Fruit fly (Drosophila melanogaster) whole organism, embryonic: Measurements from ENCODE around the gene mei-218.

Experiments
- Abd-B ChIP-seq: fragments of 200-800 bp; sonication (Bioruptor generic); optimal IDR thresholded peaks from 2 replicates; lab custom pipeline; 2018; ENCODE audit warnings: missing biosample characterization, mild to moderate bottlenecking, missing genetic modification characterization, moderate library complexity
- Aef1 ChIP-seq: fragments of 200-800 bp; sonication (Bioruptor generic); IDR thresholded peaks from 3 replicates; pipeline ENCODE4 v1.3.6; 2022; ENCODE audit warnings: missing biosample characterization, missing genetic modification characterization
- Bdp1 ChIP-seq: fragments of 200-800 bp; sonication (Bioruptor generic); optimal IDR thresholded peaks from 3 replicates; lab custom pipeline; 2016; ENCODE audit warnings: missing biosample characterization, missing genetic modification characterization
- CG10543 ChIP-seq: fragments of 200-800 bp; sonication (Bioruptor generic); optimal IDR thresholded peaks from 3 replicates; lab custom pipeline; 2017; ENCODE audit warnings: missing biosample characterization, mild to moderate bottlenecking, missing genetic modification characterization, moderate library complexity
- CG11723 ChIP-seq: fragments of 200-800 bp; sonication (Bioruptor generic); optimal IDR thresholded peaks from 2 replicates; lab custom pipeline; 2017; ENCODE audit warnings: missing biosample characterization, mild to moderate bottlenecking, missing genetic modification characterization
- CG12769 ChIP-seq: fragments of 200-800 bp; sonication (Bioruptor generic); optimal IDR thresholded peaks from 2 replicates; lab custom pipeline; 2019; ENCODE audit warnings: missing biosample characterization, mild to moderate bottlenecking, missing genetic modification characterization, moderate library complexity
- CG13287 ChIP-seq: fragments of 200-800 bp; sonication (Bioruptor generic); IDR thresholded peaks from 2 replicates; pipeline ENCODE4 v1.3.6; 2022; ENCODE audit warnings: missing biosample characterization, missing genetic modification characterization; ENCODE audit not compliant: partially characterized antibody
- CG13424 ChIP-seq: fragments of 200-800 bp; sonication (Bioruptor generic); optimal IDR thresholded peaks from 2 replicates; lab custom pipeline; 2019; ENCODE audit warnings: missing biosample characterization, mild to moderate bottlenecking, missing genetic modification characterization, moderate library complexity
- CG13775 ChIP-seq: fragments of 200-800 bp; sonication (Bioruptor generic); optimal IDR thresholded peaks from 3 replicates; lab custom pipeline; 2017; ENCODE audit warnings: missing biosample characterization, mild to moderate bottlenecking, missing genetic modification characterization
- CG13894 ChIP-seq: fragments of 200-800 bp; sonication (Bioruptor generic); optimal IDR thresholded peaks from 3 replicates; lab custom pipeline; 2018; ENCODE audit warnings: missing biosample characterization, mild to moderate bottlenecking, missing genetic modification characterization, moderate library complexity
- CG16813 ChIP-seq: fragments of 200-800 bp; sonication (Bioruptor generic); IDR thresholded peaks from 3 replicates; pipeline ENCODE4 v1.3.6; 2022; ENCODE audit warnings: missing biosample characterization, missing genetic modification characterization; ENCODE audit not compliant: partially characterized antibody
- CG17361 ChIP-seq: fragments of 200-800 bp; sonication (Bioruptor generic); IDR thresholded peaks from 3 replicates; pipeline ENCODE4 v1.3.6; 2022; ENCODE audit warnings: missing biosample characterization, missing genetic modification characterization
- CG17802 ChIP-seq: fragments of 200-800 bp; sonication (Bioruptor generic); optimal IDR thresholded peaks from 2 replicates; lab custom pipeline; 2018; ENCODE audit warnings: missing biosample characterization, mild to moderate bottlenecking, missing genetic modification characterization, moderate library complexity
- CG17829 ChIP-seq: fragments of 200-800 bp; optimal IDR thresholded peaks from 2 replicates; lab custom pipeline; 2019; ENCODE audit warnings: missing biosample characterization, mild to moderate bottlenecking, missing genetic modification characterization, moderate library complexity
- CG3163 ChIP-seq: fragments of 200-800 bp; sonication (Bioruptor generic); optimal IDR thresholded peaks from 3 replicates; lab custom pipeline; 2016; ENCODE audit warnings: missing biosample characterization, missing genetic modification characterization
- CG33213 ChIP-seq: fragments of 200-800 bp; sonication (Bioruptor generic); optimal IDR thresholded peaks from 3 replicates; lab custom pipeline; 2016; ENCODE audit warnings: missing biosample characterization, missing genetic modification characterization
- CG34376 ChIP-seq: fragments of 200-800 bp; sonication (Bioruptor generic); optimal IDR thresholded peaks from 2 replicates; lab custom pipeline; 2018; ENCODE audit warnings: missing biosample characterization, mild to moderate bottlenecking, missing genetic modification characterization
- CG4360 ChIP-seq: fragments of 200-800 bp; sonication (Bioruptor generic); IDR thresholded peaks from 2 replicates; pipeline ENCODE4 v1.3.6; 2022; ENCODE audit warnings: missing biosample characterization, missing genetic modification characterization
- CG9215 ChIP-seq: fragments of 200-800 bp; sonication (Bioruptor generic); IDR thresholded peaks from 2 replicates; pipeline ENCODE4 v1.3.6; 2022; ENCODE audit warnings: missing biosample characterization, missing genetic modification characterization
- CG9932 ChIP-seq: fragments of 200-800 bp; sonication (Bioruptor generic); IDR thresholded peaks from 2 replicates; pipeline ENCODE4 v1.3.6; 2022; ENCODE audit warnings: missing biosample characterization, missing genetic modification characterization
- CHES-1-like ChIP-seq: fragments of 200-800 bp; sonication (Bioruptor generic); optimal IDR thresholded peaks from 2 replicates; lab custom pipeline; 2016; ENCODE audit warnings: missing biosample characterization, missing genetic modification characterization
- CoRest ChIP-seq: fragments of 200-800 bp; sonication (Bioruptor generic); optimal IDR thresholded peaks from 3 replicates; lab custom pipeline; 2018; ENCODE audit warnings: missing biosample characterization, mild to moderate bottlenecking, missing genetic modification characterization, moderate library complexity
- Dp ChIP-seq: fragments of 200-800 bp; sonication (Bioruptor generic); optimal IDR thresholded peaks from 2 replicates; lab custom pipeline; 2018; ENCODE audit warnings: missing biosample characterization, mild to moderate bottlenecking, missing genetic modification characterization, moderate library complexity
- E2f2 ChIP-seq: fragments of 200-800 bp; sonication (Bioruptor generic); IDR thresholded peaks from 2 replicates; pipeline ENCODE4 v1.3.6; 2022; ENCODE audit warnings: missing biosample characterization, missing genetic modification characterization
- Fer3 ChIP-seq: fragments of 200-800 bp; sonication (Bioruptor generic); optimal IDR thresholded peaks from 2 replicates; lab custom pipeline; 2018; ENCODE audit warnings: missing biosample characterization, mild to moderate bottlenecking, missing genetic modification characterization, moderate library complexity
- H2.0 ChIP-seq: fragments of 200-800 bp; sonication (Bioruptor generic); IDR thresholded peaks from 2 replicates; pipeline ENCODE4 v1.3.6; 2022; ENCODE audit warnings: missing biosample characterization, missing genetic modification characterization
- HmgZ ChIP-seq: fragments of 200-800 bp; sonication (Bioruptor generic); optimal IDR thresholded peaks from 2 replicates; lab custom pipeline; 2018; ENCODE audit warnings: missing biosample characterization, mild to moderate bottlenecking, missing genetic modification characterization
- MTF-1 ChIP-seq: fragments of 200-800 bp; sonication (Bioruptor generic); optimal IDR thresholded peaks from 2 replicates; lab custom pipeline; 2018; ENCODE audit warnings: missing biosample characterization, mild to moderate bottlenecking, missing genetic modification characterization, borderline replicate concordance
- Scr ChIP-seq: fragments of 200-800 bp; sonication (Bioruptor generic); IDR thresholded peaks from 2 replicates; pipeline ENCODE4 v1.3.6; 2022; ENCODE audit warnings: missing biosample characterization, missing genetic modification characterization; ENCODE audit not compliant: partially characterized antibody
- Sox102F ChIP-seq: fragments of 200-800 bp; sonication (Bioruptor generic); optimal IDR thresholded peaks from 2 replicates; lab custom pipeline; 2018; ENCODE audit warnings: missing biosample characterization, mild to moderate bottlenecking, missing genetic modification characterization, moderate library complexity
- Ssrp ChIP-seq: fragments of 200-800 bp; sonication (Bioruptor generic); optimal IDR thresholded peaks from 2 replicates; lab custom pipeline; 2018; ENCODE audit warnings: missing biosample characterization, mild to moderate bottlenecking, missing genetic modification characterization, moderate library complexity
- YL-1 ChIP-seq: fragments of 200-800 bp; sonication (Bioruptor generic); optimal IDR thresholded peaks from 3 replicates; lab custom pipeline; 2017; ENCODE audit warnings: missing biosample characterization, mild to moderate bottlenecking, missing genetic modification characterization
- ato ChIP-seq: fragments of 200-800 bp; sonication (Bioruptor generic); IDR thresholded peaks from 2 replicates; pipeline ENCODE4 v1.3.6; 2022; ENCODE audit warnings: missing biosample characterization, missing genetic modification characterization; ENCODE audit not compliant: partially characterized antibody
- bab2 ChIP-seq: fragments of 200-800 bp; sonication (Bioruptor generic); optimal IDR thresholded peaks from 2 replicates; lab custom pipeline; 2016; ENCODE audit warnings: missing biosample characterization, missing genetic modification characterization
- bbx ChIP-seq: fragments of 200-800 bp; sonication (Bioruptor generic); IDR thresholded peaks from 2 replicates; pipeline ENCODE4 v1.3.6; 2022; ENCODE audit warnings: missing biosample characterization, missing genetic modification characterization; ENCODE audit not compliant: partially characterized antibody
- ftz-f1 ChIP-seq: fragments of 200-800 bp; sonication (Bioruptor generic); optimal IDR thresholded peaks from 2 replicates; lab custom pipeline; 2016; ENCODE audit warnings: missing biosample characterization, missing genetic modification characterization
- ham ChIP-seq: fragments of 200-800 bp; sonication (Bioruptor generic); IDR thresholded peaks from 2 replicates; pipeline ENCODE4 v1.3.6; 2022; ENCODE audit warnings: missing biosample characterization, missing genetic modification characterization
- hb ChIP-seq: fragments of 200-800 bp; sonication (Bioruptor generic); IDR thresholded peaks from 3 replicates; pipeline ENCODE4 v1.3.6; 2022; ENCODE audit warnings: missing biosample characterization, missing genetic modification characterization; ENCODE audit not compliant: partially characterized antibody
- inv ChIP-seq: fragments of 200-800 bp; sonication (Bioruptor generic); IDR thresholded peaks from 2 replicates; pipeline ENCODE4 v1.3.6; 2022; ENCODE audit warnings: missing biosample characterization, missing genetic modification characterization; ENCODE audit not compliant: partially characterized antibody
- kah ChIP-seq: fragments of 200-800 bp; sonication (Bioruptor generic); optimal IDR thresholded peaks from 2 replicates; lab custom pipeline; 2018; ENCODE audit warnings: missing biosample characterization, mild to moderate bottlenecking, missing genetic modification characterization
- klu ChIP-seq: fragments of 200-800 bp; sonication (Bioruptor generic); IDR thresholded peaks from 2 replicates; pipeline ENCODE4 v1.3.6; 2022; ENCODE audit warnings: missing biosample characterization, missing genetic modification characterization
- odd ChIP-seq: fragments of 200-800 bp; sonication (Bioruptor generic); optimal IDR thresholded peaks from 2 replicates; lab custom pipeline; 2017; ENCODE audit warnings: missing biosample characterization, mild to moderate bottlenecking, missing genetic modification characterization
- sim ChIP-seq: fragments of 200-800 bp; sonication (Bioruptor generic); IDR thresholded peaks from 2 replicates; pipeline ENCODE4 v1.3.6; 2022; ENCODE audit warnings: missing biosample characterization, missing genetic modification characterization
- slbo ChIP-seq: fragments of 200-800 bp; sonication (Bioruptor generic); IDR thresholded peaks from 2 replicates; pipeline ENCODE4 v1.3.6; 2022; ENCODE audit warnings: missing biosample characterization, missing genetic modification characterization
- stwl ChIP-seq: fragments of 200-800 bp; sonication (Bioruptor generic); optimal IDR thresholded peaks from 3 replicates; lab custom pipeline; 2018; ENCODE audit warnings: missing biosample characterization, mild to moderate bottlenecking, missing genetic modification characterization, moderate library complexity
- sug ChIP-seq: fragments of 200-800 bp; optimal IDR thresholded peaks from 2 replicates; lab custom pipeline; 2019; ENCODE audit warnings: missing biosample characterization, mild to moderate bottlenecking, missing genetic modification characterization, moderate library complexity
- vvl ChIP-seq: fragments of 200-800 bp; sonication (Bioruptor generic); IDR thresholded peaks from 2 replicates; pipeline ENCODE4 v1.3.6; 2022; ENCODE audit warnings: missing biosample characterization, missing genetic modification characterization
- wor ChIP-seq: fragments of 200-800 bp; sonication (Bioruptor generic); IDR thresholded peaks from 2 replicates; pipeline ENCODE4 v1.3.6; 2022; ENCODE audit warnings: missing biosample characterization, missing genetic modification characterization
- zen2 ChIP-seq: fragments of 200-800 bp; sonication (Bioruptor generic); IDR thresholded peaks from 3 replicates; pipeline ENCODE4 v1.3.6; 2022; ENCODE audit warnings: missing biosample characterization, missing genetic modification characterization; ENCODE audit not compliant: partially characterized antibody

Gene mei-218

dm6 chrX:17107401-17107916 is 35.3 kb downstream of the mei-218 start, which contains the start of gene CG5004 (continued):
- TF ChIP-seq bab2, result no peak
- peak; percentile 20 for TF ChIP-seq CG13894 (tag; lab: Kevin White, UChicago)
- no peak for TF ChIP-seq Sox102F (GFP tag; lab: Kevin White, UChicago)
- TF ChIP-seq Ssrp (tag; lab: Kevin White, UChicago), result no peak
- no peak for TF ChIP-seq sug (tag; lab: Kevin White, UChicago)
- no peak for TF ChIP-seq klu (GFP tag; lab: Robert Waterston, UW)
- TF ChIP-seq E2f2 (GFP tag; lab: Robert Waterston, UW), result peak; percentile 56
- peak; percentile 20 for TF ChIP-seq CG12769 (tag; lab: Kevin White, UChicago)
- peak; percentile 55 for TF ChIP-seq CG16813 (GFP tag; lab: Robert Waterston, UW)
- TF ChIP-seq zen2, result no peak
- peak; percentile 39 for TF ChIP-seq ftz-f1 (GFP tag; lab: Kevin White, UChicago)
- no peak for TF ChIP-seq CG9215
- TF ChIP-seq slbo (GFP tag; lab: Robert Waterston, UW), result no peak
- peak; percentile 17 for TF ChIP-seq YL-1 (GFP tag; lab: Kevin White, UChicago)
- 0 out of 2 replicates have a peak, but pooled peaks have one; percentile 19 for TF ChIP-seq CG9932
- peak; percentile 43; the same call in 1 of the 2 replicates for TF ChIP-seq bbx (GFP tag; lab: Robert Waterston, UW)
- no peak for TF ChIP-seq CG17361 (GFP tag; lab: Robert Waterston, UW)
- TF ChIP-seq Scr (GFP tag; lab: Robert Waterston, UW), result peak; percentile 58
- TF ChIP-seq hb (GFP tag; lab: Robert Waterston, UW), result peak; percentile 29; the same call in 2 of the 3 replicates
- peak; percentile 16 for TF ChIP-seq kah
- TF ChIP-seq Fer3 (tag; lab: Kevin White, UChicago), result no peak
- peak; percentile 49; the same call in 1 of the 2 replicates for TF ChIP-seq ato (GFP tag; lab: Robert Waterston, UW)
- no peak for TF ChIP-seq CG10543 (GFP tag; lab: Kevin White, UChicago)
- TF ChIP-seq MTF-1, result no peak
- TF ChIP-seq sim (GFP tag; lab: Robert Waterston, UW), result no peak
- peak; percentile 19 for TF ChIP-seq CG33213 (GFP tag; lab: Kevin White, UChicago)
- no peak for TF ChIP-seq Bdp1 (GFP tag; lab: Kevin White, UChicago)
- TF ChIP-seq Dp (GFP tag; lab: Kevin White, UChicago), result peak; percentile 41
- peak; percentile 45 for TF ChIP-seq HmgZ (tag; lab: Kevin White, UChicago)
- TF ChIP-seq CG4360 (GFP tag; lab: Robert Waterston, UW), result peak; percentile 93
- TF ChIP-seq CG17829 (tag; lab: Kevin White, UChicago), result no peak
- peak; percentile 32 for TF ChIP-seq CG34376 (GFP tag; lab: Kevin White, UChicago)
- no peak for TF ChIP-seq H2.0 (GFP tag; lab: Robert Waterston, UW)
- peak; percentile 2 for TF ChIP-seq CG11723
- TF ChIP-seq Aef1 (GFP tag; lab: Robert Waterston, UW), result peak; percentile 58; the same call in 2 of the 3 replicates
- TF ChIP-seq CHES-1-like, result peak; percentile 49
- peak; percentile 35; the same call in 1 of the 2 replicates for TF ChIP-seq inv
- no peak for TF ChIP-seq wor
- TF ChIP-seq CG13287 (GFP tag; lab: Robert Waterston, UW), result peak; percentile 66
- no peak for TF ChIP-seq CG13424 (tag; lab: Kevin White, UChicago)
- TF ChIP-seq odd, result no peak
- TF ChIP-seq CG13775 (GFP tag; lab: Kevin White, UChicago), result no peak
- TF ChIP-seq CoRest (tag; lab: Kevin White, UChicago), result no peak
- no peak for TF ChIP-seq CG17802 (tag; lab: Kevin White, UChicago)
- no peak for TF ChIP-seq ham
- no peak for TF ChIP-seq Abd-B (GFP tag; lab: Kevin White, UChicago)
- peak; percentile 21 for TF ChIP-seq CG3163 (GFP tag; lab: Kevin White, UChicago)
- TF ChIP-seq vvl (GFP tag; lab: Robert Waterston, UW), result peak; percentile 38; the same call in 1 of the 2 replicates
- TF ChIP-seq stwl (tag; lab: Kevin White, UChicago), result peak; percentile 83
